Fruit fly (Drosophila melanogaster) whole organism, embryonic: ENCODE measurements around the gene Tango1.

Source experiments
- Blimp-1 ChIP-seq: fragments of 200-800 bp; sonication (Bioruptor generic); optimal IDR thresholded peaks from 3 replicates; lab custom pipeline; 2018; ENCODE audit warnings: missing biosample characterization, missing genetic modification characterization, mild to moderate bottlenecking, moderate library complexity, missing genetic modification reagents
- CG12391 ChIP-seq: fragments of 200-800 bp; sonication (Bioruptor generic); optimal IDR thresholded peaks from 3 replicates; lab custom pipeline; 2018; ENCODE audit warnings: missing biosample characterization, mild to moderate bottlenecking, missing genetic modification characterization, moderate library complexity
- CG17385 ChIP-seq: fragments of 200-800 bp; sonication (Bioruptor generic); optimal IDR thresholded peaks from 3 replicates; lab custom pipeline; 2018; ENCODE audit warnings: missing biosample characterization, mild to moderate bottlenecking, missing genetic modification characterization
- CG18262 ChIP-seq: fragments of 200-800 bp; optimal IDR thresholded peaks from 3 replicates; lab custom pipeline; 2019; ENCODE audit warnings: missing biosample characterization, mild to moderate bottlenecking, missing genetic modification characterization, moderate library complexity
- H2.0 ChIP-seq: fragments of 200-800 bp; sonication (Bioruptor generic); IDR thresholded peaks from 2 replicates; pipeline ENCODE4 v1.3.6; 2022; ENCODE audit warnings: missing biosample characterization, missing genetic modification characterization
- NC2β ChIP-seq: fragments of 200-800 bp; sonication (Bioruptor generic); optimal IDR thresholded peaks from 2 replicates; lab custom pipeline; 2016; ENCODE audit warnings: missing biosample characterization, missing genetic modification characterization
- Neu2 ChIP-seq: fragments of 200-800 bp; sonication (Bioruptor generic); optimal IDR thresholded peaks from 3 replicates; lab custom pipeline; 2016; ENCODE audit warnings: missing biosample characterization, missing genetic modification characterization, borderline replicate concordance
- cas ChIP-seq: fragments of 200-800 bp; sonication (Bioruptor generic); IDR thresholded peaks from 2 replicates; pipeline ENCODE4 v1.3.6; 2022; ENCODE audit warnings: missing biosample characterization, missing genetic modification characterization
- chif ChIP-seq, 2 experiments: fragments of 200-800 bp; sonication (Bioruptor generic); optimal IDR thresholded peaks; 3 replicates each; lab custom pipeline; 2016; ENCODE audit warnings: missing biosample characterization in 2 of 2, missing genetic modification characterization in 2 of 2
- dati ChIP-seq: fragments of 200-800 bp; sonication (Bioruptor generic); IDR thresholded peaks from 2 replicates; pipeline ENCODE4 v1.3.6; 2022; ENCODE audit warnings: missing biosample characterization, missing genetic modification characterization
- insv ChIP-seq, 2 experiments: fragments of 200-800 bp; sonication (Bioruptor generic); optimal IDR thresholded peaks; 3 replicates each; lab custom pipeline; 2016 to 2018; ENCODE audit warnings: missing biosample characterization in 2 of 2, missing genetic modification characterization in 2 of 2

DNA sequence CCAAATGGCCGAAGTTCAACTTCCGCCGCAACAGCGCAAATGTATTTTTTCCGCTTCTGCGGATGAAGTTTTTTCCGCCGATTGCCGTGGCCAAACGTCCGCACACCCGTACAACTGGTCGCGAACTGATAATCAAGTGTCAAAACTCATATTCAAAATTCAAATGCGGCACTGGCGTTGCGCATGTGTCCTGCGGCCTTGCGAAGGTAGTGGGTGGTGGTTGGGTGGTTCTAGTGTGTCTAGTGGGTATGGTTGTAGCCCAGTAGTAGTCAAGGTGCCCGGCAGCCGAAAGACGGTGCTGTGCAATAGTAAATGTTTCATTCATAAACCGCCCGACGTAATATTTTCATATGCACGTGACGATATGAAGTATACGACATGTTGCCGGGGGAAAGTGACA lies 27.6 kb upstream of the Tango1 start, which contains the start of gene DIP-iota:
- TF ChIP-seq insv (GFP tag; optimal IDR thresholded peaks at IDR 0.05; lab: Kevin White, UChicago) (no peak), CG12391 (no peak), dati (no peak), cas (GFP tag; lab: Robert Waterston, UW) (no peak), NC2β (GFP tag; lab: Kevin White, UChicago) (no peak), CG17385 (no peak), CG18262 (tag; lab: Kevin White, UChicago) (no peak), chif (GFP tag; optimal IDR thresholded peaks at IDR 0.05; lab: Kevin White, UChicago) (no peak), H2.0 (GFP tag; lab: Robert Waterston, UW) (no peak), Neu2 (GFP tag; lab: Kevin White, UChicago) (no peak), Blimp-1 (no peak)
